Fruit fly (Drosophila melanogaster) whole organism, adult: ENCODE results near the gene CG7675.

Source experiments
- CG11617 ChIP-seq: fragments of 200-800 bp; sonication (Bioruptor generic); optimal IDR thresholded peaks from 2 replicates; lab custom pipeline; 2017; ENCODE audit warnings: mild to moderate bottlenecking, missing biosample characterization, missing genetic modification reagents, missing genetic modification characterization
- CG12768 ChIP-seq: fragments of 200-800 bp; sonication (Bioruptor generic); optimal IDR thresholded peaks from 2 replicates; lab custom pipeline; 2017; ENCODE audit warnings: missing biosample characterization, missing genetic modification characterization, mild to moderate bottlenecking, moderate library complexity, missing genetic modification reagents
- CG14711 ChIP-seq: fragments of 200-800 bp; sonication (Bioruptor generic); optimal IDR thresholded peaks from 2 replicates; lab custom pipeline; 2018; ENCODE audit warnings: missing biosample characterization, mild to moderate bottlenecking, missing genetic modification characterization, moderate library complexity
- CG1620 ChIP-seq: fragments of 200-800 bp; sonication (Bioruptor generic); optimal IDR thresholded peaks from 2 replicates; lab custom pipeline; 2016; ENCODE audit warnings: missing biosample characterization, missing genetic modification characterization
- CG33017 ChIP-seq: fragments of 200-800 bp; sonication (Bioruptor generic); optimal IDR thresholded peaks from 2 replicates; lab custom pipeline; 2018; ENCODE audit warnings: missing biosample characterization, mild to moderate bottlenecking, missing genetic modification characterization, moderate library complexity
- CG5204 ChIP-seq: fragments of 200-800 bp; sonication (Bioruptor generic); optimal IDR thresholded peaks from 2 replicates; lab custom pipeline; 2016; ENCODE audit warnings: missing biosample characterization, missing genetic modification characterization
- CG7045 ChIP-seq: fragments of 200-800 bp; sonication (Bioruptor generic); optimal IDR thresholded peaks from 2 replicates; lab custom pipeline; 2017; ENCODE audit warnings: missing biosample characterization, mild to moderate bottlenecking, missing genetic modification characterization
- CG7101 ChIP-seq: fragments of 200-800 bp; sonication (Bioruptor generic); optimal IDR thresholded peaks from 2 replicates; lab custom pipeline; 2018; ENCODE audit warnings: missing biosample characterization, mild to moderate bottlenecking, missing genetic modification characterization, moderate library complexity
- Clk ChIP-seq: fragments of 200-800 bp; sonication (Bioruptor generic); optimal IDR thresholded peaks from 2 replicates; lab custom pipeline; 2017; ENCODE audit warnings: missing biosample characterization, missing genetic modification characterization
- Crg-1 ChIP-seq: fragments of 200-800 bp; sonication (Bioruptor generic); optimal IDR thresholded peaks from 2 replicates; lab custom pipeline; 2016; ENCODE audit warnings: missing biosample characterization, missing genetic modification characterization
- Hr96 ChIP-seq: fragments of 200-800 bp; sonication (Bioruptor generic); optimal IDR thresholded peaks from 2 replicates; lab custom pipeline; 2016; ENCODE audit warnings: missing biosample characterization, missing genetic modification characterization
- Mnt ChIP-seq: fragments of 200-800 bp; sonication (Bioruptor generic); optimal IDR thresholded peaks from 2 replicates; lab custom pipeline; 2016; ENCODE audit warnings: missing biosample characterization, mild to moderate bottlenecking, missing genetic modification characterization
- bab1 ChIP-seq: fragments of 200-800 bp; sonication (Bioruptor generic); optimal IDR thresholded peaks from 3 replicates; lab custom pipeline; 2019; ENCODE audit warnings: missing biosample characterization, mild to moderate bottlenecking, missing genetic modification characterization, moderate library complexity
- cic ChIP-seq: fragments of 200-800 bp; sonication (Bioruptor generic); optimal IDR thresholded peaks from 2 replicates; lab custom pipeline; 2017; ENCODE audit warnings: missing biosample characterization, mild to moderate bottlenecking, missing genetic modification characterization, moderate library complexity
- cnc ChIP-seq, 2 experiments: fragments of >200 bp; optimal IDR thresholded peaks; 2 replicates each; lab custom pipeline; 2017
- kay ChIP-seq: fragments of 200-800 bp; sonication (Bioruptor generic); peaks from one replicate; lab custom pipeline; 2016; ENCODE audit warnings: missing biosample characterization, missing genetic modification characterization, borderline replicate concordance
- ovo ChIP-seq: fragments of 200-800 bp; sonication (Bioruptor generic); optimal IDR thresholded peaks from 2 replicates; lab custom pipeline; 2016; ENCODE audit warnings: missing biosample characterization, missing genetic modification characterization
- pad ChIP-seq: fragments of 200-800 bp; sonication (Bioruptor generic); optimal IDR thresholded peaks from 3 replicates; lab custom pipeline; 2017; ENCODE audit warnings: missing biosample characterization, missing genetic modification characterization, mild to moderate bottlenecking, moderate library complexity, missing genetic modification reagents
- tj ChIP-seq: fragments of 200-800 bp; sonication (Bioruptor generic); optimal IDR thresholded peaks from 3 replicates; lab custom pipeline; 2017; ENCODE audit warnings: missing biosample characterization, mild to moderate bottlenecking, missing genetic modification characterization, moderate library complexity
- toe ChIP-seq: fragments of 200-800 bp; sonication (Bioruptor generic); optimal IDR thresholded peaks from 2 replicates; lab custom pipeline; 2016; ENCODE audit warnings: missing biosample characterization, missing genetic modification characterization

CG7675 gene

DNA sequence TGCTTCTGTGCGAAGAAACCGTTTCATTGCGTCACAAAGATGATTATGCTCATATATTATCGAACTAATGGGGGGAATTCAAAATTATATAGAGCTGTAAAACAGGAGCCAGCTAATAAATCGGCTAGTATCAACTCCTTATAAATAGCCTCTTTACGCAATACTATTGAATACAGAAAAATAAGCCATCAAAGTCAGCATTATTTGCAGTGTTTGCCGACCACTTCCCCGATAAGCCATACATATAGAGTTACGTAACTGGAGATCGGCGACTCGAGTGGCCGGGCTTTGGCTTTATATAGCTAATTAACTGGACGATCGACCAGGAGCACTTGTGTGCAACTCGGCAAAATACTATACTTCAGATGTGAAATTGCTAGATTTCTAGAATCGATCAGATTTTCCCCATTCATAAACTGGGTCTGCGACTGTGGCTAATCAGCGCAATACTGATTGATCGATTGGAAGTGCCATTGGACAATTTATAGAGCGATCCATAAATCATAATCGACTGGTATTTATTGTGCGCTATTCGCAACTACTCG is 16.9 kb upstream of the CG7675 start:
- TF ChIP-seq tj (GFP tag; lab: Kevin White, UChicago): peak; percentile 67
- no peak for TF ChIP-seq Crg-1 (GFP tag; lab: Kevin White, UChicago)
- TF ChIP-seq CG33017 (tag; lab: Kevin White, UChicago): no peak
- TF ChIP-seq cic (GFP tag; lab: Kevin White, UChicago): peak; percentile 91
- peak; percentile 19 for TF ChIP-seq pad (GFP tag; lab: Kevin White, UChicago)

DNA sequence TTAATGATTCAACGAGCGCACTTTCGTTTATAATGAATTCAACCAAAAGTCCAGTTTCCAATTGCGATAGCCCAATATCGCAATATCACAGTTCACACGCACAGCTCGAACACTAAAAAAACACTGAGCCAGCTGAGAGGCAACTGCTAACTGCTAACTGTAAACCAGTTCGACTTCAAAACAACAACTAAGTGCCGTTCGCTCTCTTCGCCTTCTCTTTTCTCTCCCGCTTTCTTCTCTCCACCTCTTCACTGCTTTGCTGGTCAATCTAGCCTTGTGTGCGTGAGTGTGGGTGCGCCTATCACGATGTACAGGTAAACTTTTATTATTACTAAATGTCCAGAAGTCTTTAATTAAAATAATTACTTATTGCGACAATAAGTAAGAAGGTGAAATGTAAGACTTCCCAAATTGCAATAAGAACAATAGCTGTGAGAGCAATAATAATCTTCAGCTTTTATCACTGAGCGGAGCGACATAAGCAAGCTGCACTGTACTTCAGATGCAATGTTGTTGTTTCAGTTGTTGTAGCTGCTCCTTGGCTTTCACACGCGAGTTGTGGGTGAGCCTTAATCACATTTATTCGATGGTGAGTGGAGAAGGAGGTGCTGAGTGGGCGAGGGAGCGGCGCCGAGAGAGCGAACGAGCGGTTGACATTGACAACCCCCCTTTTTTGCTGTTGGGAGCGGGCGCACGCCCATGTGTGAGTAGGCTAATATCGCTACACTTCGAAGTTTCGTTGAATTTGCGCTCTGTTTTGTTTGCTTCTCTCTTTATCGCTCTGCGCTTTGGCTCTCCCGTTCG is 16.0 kb upstream of the CG7675 start, which contains the start of gene Vti1b:
TSS of gene Vti1b (plus strand) at position 195 of the 804 bp plus-strand sequence.
- TF ChIP-seq CG1620 (peak; percentile 86), pad (GFP tag; lab: Kevin White, UChicago) (peak; percentile 86), ovo (GFP tag; lab: Kevin White, UChicago) (peak; percentile 92), CG33017 (tag; lab: Kevin White, UChicago) (peak; percentile 90), CG7045 (peak; percentile 86), Clk (GFP tag; lab: Kevin White, UChicago) (peak; percentile 87), Crg-1 (GFP tag; lab: Kevin White, UChicago) (peak; percentile 94), bab1 (GFP tag; lab: Kevin White, UChicago) (peak; percentile 97), CG5204 (GFP tag; lab: Kevin White, UChicago) (peak; percentile 92), CG12768 (GFP tag; lab: Kevin White, UChicago) (peak; percentile 95), CG14711 (tag; lab: Kevin White, UChicago) (peak; percentile 90), cnc (optimal IDR thresholded peaks at IDR 0.05; lab: Kevin White, UChicago) (no peak), Hr96 (peak; percentile 70), cic (GFP tag; lab: Kevin White, UChicago) (peak; percentile 89), kay (GFP tag; lab: Kevin White, UChicago) (peak; percentile 83), CG7101 (tag; lab: Kevin White, UChicago) (peak; percentile 94), tj (GFP tag; lab: Kevin White, UChicago) (peak; percentile 74), Mnt (GFP tag; lab: Kevin White, UChicago) (peak; percentile 82), toe (GFP tag; lab: Kevin White, UChicago) (peak; percentile 89), CG11617 (peak; percentile 93)

DNA sequence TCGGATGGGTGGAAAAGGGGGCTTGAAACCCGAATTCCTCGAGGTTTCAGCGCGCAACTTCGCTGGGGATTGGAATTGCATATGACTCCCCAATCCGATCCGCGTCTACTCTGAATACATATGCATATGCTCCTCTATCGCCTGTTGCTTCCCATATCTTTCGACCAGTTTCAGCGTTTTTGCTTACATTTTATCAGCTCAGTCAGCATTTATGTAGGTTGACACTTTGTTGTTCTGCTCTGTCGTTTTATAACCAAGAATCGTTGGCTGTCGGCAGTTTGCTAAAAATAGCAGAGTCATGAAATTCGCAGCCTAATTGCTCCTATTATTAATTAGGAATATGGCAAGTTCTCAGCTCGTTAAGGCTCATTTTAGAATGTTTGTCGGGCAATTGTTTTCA is 14.7 kb upstream of the CG7675 start:
- TF ChIP-seq CG1620 (no peak), CG7101 (tag; lab: Kevin White, UChicago) (no peak), kay (GFP tag; lab: Kevin White, UChicago) (no peak), Mnt (GFP tag; lab: Kevin White, UChicago) (no peak), toe (GFP tag; lab: Kevin White, UChicago) (no peak), CG33017 (tag; lab: Kevin White, UChicago) (no peak), tj (GFP tag; lab: Kevin White, UChicago) (peak; percentile 100)

DNA sequence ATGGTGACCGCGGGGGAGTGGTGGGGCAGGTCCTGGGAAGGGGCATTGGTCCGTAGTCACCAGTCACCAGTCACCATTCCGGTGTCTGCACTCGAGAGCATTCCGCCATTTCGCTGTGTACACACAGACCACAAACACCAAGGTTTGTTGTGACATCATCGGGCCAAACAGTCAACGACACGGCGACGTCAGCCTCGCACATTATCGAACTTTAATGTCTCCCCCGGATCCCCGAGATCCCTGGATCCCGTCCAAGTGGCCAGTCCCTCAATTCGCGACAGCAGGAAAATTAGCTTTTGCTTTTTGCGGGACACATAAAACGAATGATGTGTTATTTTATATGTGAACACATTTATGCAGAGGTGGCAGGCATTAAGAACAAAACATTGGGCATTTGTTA is 13.9 kb upstream of the CG7675 start:
- TF ChIP-seq CG12768 (GFP tag; lab: Kevin White, UChicago): no peak
- no peak for TF ChIP-seq pad (GFP tag; lab: Kevin White, UChicago)
- TF ChIP-seq Hr96: no peak
- no peak for TF ChIP-seq Mnt (GFP tag; lab: Kevin White, UChicago)
- no peak for TF ChIP-seq ovo (GFP tag; lab: Kevin White, UChicago)
- no peak for TF ChIP-seq CG1620

DNA sequence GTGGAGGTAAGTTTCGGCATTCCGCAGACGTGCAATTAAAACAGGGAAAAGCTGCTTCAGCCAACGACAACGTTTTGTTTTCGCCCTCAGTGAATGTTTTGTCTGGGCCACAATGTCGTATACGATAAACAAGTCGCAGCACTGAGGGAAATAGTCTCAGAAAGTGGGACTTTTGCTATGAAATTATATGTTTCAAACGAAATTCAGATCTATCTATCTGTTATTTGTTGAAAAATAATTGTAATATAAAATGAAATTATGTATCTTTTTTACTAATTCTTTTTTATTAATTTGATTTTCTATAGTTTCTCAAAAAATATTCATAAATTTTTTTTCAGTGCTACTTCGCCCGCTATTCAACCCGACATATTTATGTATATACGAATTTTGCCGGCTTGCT is 12.5 kb upstream of the CG7675 start:
- TF ChIP-seq toe (GFP tag; lab: Kevin White, UChicago) (peak; percentile 33), Mnt (GFP tag; lab: Kevin White, UChicago) (peak; percentile 14), CG33017 (tag; lab: Kevin White, UChicago) (peak; percentile 37), tj (GFP tag; lab: Kevin White, UChicago) (peak; percentile 32), CG5204 (GFP tag; lab: Kevin White, UChicago) (no peak), cic (GFP tag; lab: Kevin White, UChicago) (peak; percentile 1), CG11617 (peak; percentile 76), Clk (GFP tag; lab: Kevin White, UChicago) (no peak), CG7045 (no peak), bab1 (GFP tag; lab: Kevin White, UChicago) (peak; percentile 32), CG7101 (tag; lab: Kevin White, UChicago) (peak; percentile 71), CG14711 (tag; lab: Kevin White, UChicago) (peak; percentile 3), Hr96 (no peak)

DNA sequence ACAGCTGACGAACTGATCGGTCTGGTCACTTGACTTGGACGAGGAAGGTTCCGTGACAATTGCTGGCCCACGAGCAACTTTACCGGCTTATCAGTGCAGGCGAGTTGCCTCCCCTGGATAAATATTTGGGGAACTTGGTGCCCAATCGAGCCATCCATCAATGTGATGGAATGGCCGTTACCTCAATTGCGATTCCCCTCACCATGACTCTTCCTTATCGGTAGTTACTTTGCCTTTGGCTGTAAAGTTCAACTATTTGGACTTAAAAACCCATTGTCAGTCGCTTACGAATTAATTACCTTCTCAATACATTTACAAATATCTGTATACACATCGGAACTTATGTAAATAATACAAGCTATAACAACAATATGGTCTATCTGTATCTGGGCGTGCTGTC is 8.8 kb upstream of the CG7675 start, which contains the start of gene Vha100-4:
TSS of gene Vha100-4 (minus strand) at position 16 of the 400 bp plus-strand sequence.
- TF ChIP-seq CG5204 (GFP tag; lab: Kevin White, UChicago) (no peak), Mnt (GFP tag; lab: Kevin White, UChicago) (peak; percentile 15), CG14711 (tag; lab: Kevin White, UChicago) (no peak), Hr96 (no peak)
